Fruit fly (Drosophila melanogaster) whole organism, embryonic: Measurements from ENCODE around the gene pes.

Experiments used
- ATbp ChIP-seq: fragments of 200-800 bp; sonication (Bioruptor generic); optimal IDR thresholded peaks from 2 replicates; lab custom pipeline; 2017; ENCODE audit warnings: missing biosample characterization, mild to moderate bottlenecking, missing genetic modification characterization, missing genetic modification reagents
- Ada2b ChIP-seq: fragments of 200-800 bp; sonication (Bioruptor generic); IDR thresholded peaks from 2 replicates; pipeline ENCODE4 v1.3.6; 2022; ENCODE audit warnings: missing biosample characterization, missing genetic modification characterization
- Atf6 ChIP-seq: fragments of 200-800 bp; sonication (Bioruptor generic); IDR thresholded peaks from 2 replicates; pipeline ENCODE4 v1.3.6; 2022; ENCODE audit warnings: missing biosample characterization, missing genetic modification characterization
- CG10267 ChIP-seq: fragments of 200-800 bp; sonication (Bioruptor generic); optimal IDR thresholded peaks from 2 replicates; lab custom pipeline; 2018; ENCODE audit warnings: missing biosample characterization, mild to moderate bottlenecking, missing genetic modification characterization, moderate library complexity
- CG10959 ChIP-seq: fragments of 200-800 bp; sonication (Bioruptor generic); IDR thresholded peaks from 2 replicates; pipeline ENCODE4 v1.3.6; 2022; ENCODE audit warnings: missing biosample characterization, missing genetic modification characterization
- CG10979 ChIP-seq: fragments of 200-800 bp; sonication (Bioruptor generic); optimal IDR thresholded peaks from 2 replicates; lab custom pipeline; 2018; ENCODE audit warnings: missing biosample characterization, mild to moderate bottlenecking, missing genetic modification characterization, moderate library complexity
- CG11456 ChIP-seq: fragments of 200-800 bp; sonication (Bioruptor generic); IDR thresholded peaks from 3 replicates; pipeline ENCODE4 v1.3.6; 2022; ENCODE audit warnings: missing biosample characterization, missing genetic modification characterization
- CG13296 ChIP-seq: fragments of 200-800 bp; sonication (Bioruptor generic); optimal IDR thresholded peaks from 3 replicates; lab custom pipeline; 2018; ENCODE audit warnings: missing biosample characterization, mild to moderate bottlenecking, missing genetic modification characterization
- CG13624 ChIP-seq: fragments of 200-800 bp; sonication (Bioruptor generic); optimal IDR thresholded peaks from 2 replicates; lab custom pipeline; 2016; ENCODE audit warnings: missing biosample characterization, missing genetic modification characterization
- CG15514 ChIP-seq: fragments of 200-800 bp; sonication (Bioruptor generic); optimal IDR thresholded peaks from 3 replicates; lab custom pipeline; 2017; ENCODE audit warnings: missing biosample characterization, missing genetic modification characterization, mild to moderate bottlenecking, moderate library complexity, missing genetic modification reagents
- CG15696 ChIP-seq: fragments of 200-800 bp; sonication (Bioruptor generic); optimal IDR thresholded peaks from 2 replicates; lab custom pipeline; 2019; ENCODE audit warnings: missing biosample characterization, mild to moderate bottlenecking, missing genetic modification characterization, moderate library complexity
- CG17328 ChIP-seq: fragments of 200-800 bp; sonication (Bioruptor generic); IDR thresholded peaks from 2 replicates; pipeline ENCODE4 v1.3.6; 2022; ENCODE audit warnings: missing biosample characterization, missing genetic modification characterization
- CG1792 ChIP-seq: fragments of 200-800 bp; sonication (Bioruptor generic); optimal IDR thresholded peaks from 2 replicates; lab custom pipeline; 2016; ENCODE audit warnings: missing biosample characterization, missing genetic modification characterization
- CG18764 ChIP-seq: fragments of 200-800 bp; sonication (Bioruptor generic); optimal IDR thresholded peaks from 3 replicates; lab custom pipeline; 2016; ENCODE audit warnings: missing biosample characterization, missing genetic modification characterization
- CG31365 ChIP-seq: fragments of 200-800 bp; sonication (Bioruptor generic); optimal IDR thresholded peaks from 2 replicates; lab custom pipeline; 2018; ENCODE audit warnings: missing biosample characterization, mild to moderate bottlenecking, missing genetic modification characterization
- CG32767 ChIP-seq: fragments of 200-800 bp; sonication (Bioruptor generic); IDR thresholded peaks from 2 replicates; pipeline ENCODE4 v1.3.6; 2022; ENCODE audit warnings: missing biosample characterization, missing genetic modification characterization
- CG33213 ChIP-seq: fragments of 200-800 bp; sonication (Bioruptor generic); optimal IDR thresholded peaks from 3 replicates; lab custom pipeline; 2016; ENCODE audit warnings: missing biosample characterization, missing genetic modification characterization
- CG7372 ChIP-seq: fragments of 200-800 bp; sonication (Bioruptor generic); IDR thresholded peaks from 2 replicates; pipeline ENCODE4 v1.3.6; 2022; ENCODE audit warnings: missing biosample characterization, missing genetic modification characterization
- CG9215 ChIP-seq: fragments of 200-800 bp; sonication (Bioruptor generic); IDR thresholded peaks from 2 replicates; pipeline ENCODE4 v1.3.6; 2022; ENCODE audit warnings: missing biosample characterization, missing genetic modification characterization
- CG9797 ChIP-seq: fragments of 200-800 bp; sonication (Bioruptor generic); optimal IDR thresholded peaks from 3 replicates; lab custom pipeline; 2018; ENCODE audit warnings: missing biosample characterization, mild to moderate bottlenecking, missing genetic modification characterization
- Doc2 ChIP-seq: fragments of 200-800 bp; sonication (Bioruptor generic); IDR thresholded peaks from 2 replicates; pipeline ENCODE4 v1.3.6; 2022; ENCODE audit warnings: missing biosample characterization, missing genetic modification characterization
- E2f2 ChIP-seq: fragments of 200-800 bp; sonication (Bioruptor generic); IDR thresholded peaks from 2 replicates; pipeline ENCODE4 v1.3.6; 2022; ENCODE audit warnings: missing biosample characterization, missing genetic modification characterization
- HLH4C ChIP-seq: fragments of 200-800 bp; sonication (Bioruptor generic); IDR thresholded peaks from 3 replicates; pipeline ENCODE4 v1.3.6; 2022; ENCODE audit warnings: missing biosample characterization, missing genetic modification characterization; ENCODE audit not compliant: partially characterized antibody
- Lim3 ChIP-seq: fragments of 200-800 bp; sonication (Bioruptor generic); IDR thresholded peaks from 2 replicates; pipeline ENCODE4 v1.3.6; 2022; ENCODE audit warnings: missing biosample characterization, missing genetic modification characterization
- MBD-R2 ChIP-seq: fragments of 200-800 bp; sonication (Bioruptor generic); IDR thresholded peaks from 2 replicates; pipeline ENCODE4 v1.3.6; 2022; ENCODE audit warnings: missing biosample characterization, missing genetic modification characterization
- PHDP ChIP-seq: fragments of 200-800 bp; sonication (Bioruptor generic); optimal IDR thresholded peaks from 3 replicates; lab custom pipeline; 2018; ENCODE audit warnings: missing biosample characterization, mild to moderate bottlenecking, missing genetic modification characterization, moderate library complexity
- Ptx1 ChIP-seq: fragments of 200-800 bp; sonication (Bioruptor generic); IDR thresholded peaks from 2 replicates; pipeline ENCODE4 v1.3.6; 2022; ENCODE audit warnings: missing biosample characterization, missing genetic modification characterization
- Six4 ChIP-seq: fragments of 200-800 bp; sonication (Bioruptor generic); optimal IDR thresholded peaks from 2 replicates; lab custom pipeline; 2016; ENCODE audit warnings: missing biosample characterization, missing genetic modification characterization
- Sox102F ChIP-seq: fragments of 200-800 bp; sonication (Bioruptor generic); optimal IDR thresholded peaks from 2 replicates; lab custom pipeline; 2018; ENCODE audit warnings: missing biosample characterization, mild to moderate bottlenecking, missing genetic modification characterization, moderate library complexity
- ac ChIP-seq: fragments of 200-800 bp; sonication (Bioruptor generic); optimal IDR thresholded peaks from 3 replicates; lab custom pipeline; 2017; ENCODE audit warnings: missing biosample characterization, mild to moderate bottlenecking, missing genetic modification characterization
- ase ChIP-seq: fragments of 200-800 bp; sonication (Bioruptor generic); IDR thresholded peaks from 3 replicates; pipeline ENCODE4 v1.3.6; 2022; ENCODE audit warnings: missing biosample characterization, missing genetic modification characterization
- bigmax ChIP-seq: fragments of 200-800 bp; sonication (Bioruptor generic); optimal IDR thresholded peaks from 2 replicates; lab custom pipeline; 2018; ENCODE audit warnings: missing biosample characterization, mild to moderate bottlenecking, missing genetic modification characterization
- chif ChIP-seq, 2 experiments: fragments of 200-800 bp; sonication (Bioruptor generic); optimal IDR thresholded peaks; 3 replicates each; lab custom pipeline; 2016; ENCODE audit warnings: missing biosample characterization in 2 of 2, missing genetic modification characterization in 2 of 2
- chm ChIP-seq: fragments of 200-800 bp; sonication (Bioruptor generic); IDR thresholded peaks from 2 replicates; pipeline ENCODE4 v1.3.6; 2022; ENCODE audit warnings: missing biosample characterization, missing genetic modification characterization
- chn ChIP-seq: fragments of 200-800 bp; sonication (Bioruptor generic); optimal IDR thresholded peaks from 2 replicates; lab custom pipeline; 2016; ENCODE audit warnings: missing biosample characterization, missing genetic modification characterization
- corto ChIP-seq: fragments of 200-800 bp; sonication (Bioruptor generic); optimal IDR thresholded peaks from 2 replicates; lab custom pipeline; 2016; ENCODE audit warnings: missing biosample characterization, mild to moderate bottlenecking, missing genetic modification characterization, moderate library complexity
- dati ChIP-seq: fragments of 200-800 bp; sonication (Bioruptor generic); IDR thresholded peaks from 2 replicates; pipeline ENCODE4 v1.3.6; 2022; ENCODE audit warnings: missing biosample characterization, missing genetic modification characterization
- en ChIP-seq: fragments of 200-800 bp; sonication (Bioruptor generic); optimal IDR thresholded peaks from 2 replicates; lab custom pipeline; 2016; ENCODE audit warnings: missing biosample characterization, missing genetic modification characterization
- esg ChIP-seq: fragments of 200-800 bp; sonication (Bioruptor generic); conservative IDR thresholded peaks from 2 replicates; pipeline ENCODE4 v1.3.6; 2022; ENCODE audit warnings: missing biosample characterization, missing genetic modification characterization
- gfzf ChIP-seq: fragments of 200-800 bp; sonication (Bioruptor generic); optimal IDR thresholded peaks from 2 replicates; lab custom pipeline; 2016; ENCODE audit warnings: missing biosample characterization, mild to moderate bottlenecking, missing genetic modification characterization, moderate library complexity
- grau ChIP-seq: fragments of 200-800 bp; optimal IDR thresholded peaks from 3 replicates; lab custom pipeline; 2019; ENCODE audit warnings: missing biosample characterization, mild to moderate bottlenecking, missing genetic modification characterization, moderate library complexity
- kni ChIP-seq: fragments of 200-800 bp; sonication (Bioruptor generic); optimal IDR thresholded peaks from 3 replicates; lab custom pipeline; 2017; ENCODE audit warnings: mild to moderate bottlenecking, missing biosample characterization, missing genetic modification reagents, missing genetic modification characterization
- lab ChIP-seq: fragments of 200-800 bp; sonication (Bioruptor generic); optimal IDR thresholded peaks from 3 replicates; lab custom pipeline; 2017; ENCODE audit warnings: missing biosample characterization, missing genetic modification characterization, mild to moderate bottlenecking, moderate library complexity, missing genetic modification reagents
- nom ChIP-seq: fragments of 200-800 bp; sonication (Bioruptor generic); optimal IDR thresholded peaks from 2 replicates; lab custom pipeline; 2017; ENCODE audit warnings: missing biosample characterization, missing genetic modification characterization, mild to moderate bottlenecking, moderate library complexity, missing genetic modification reagents
- pb ChIP-seq: fragments of 200-800 bp; sonication (Bioruptor generic); optimal IDR thresholded peaks from 3 replicates; lab custom pipeline; 2016; ENCODE audit warnings: missing biosample characterization, missing genetic modification characterization
- rib ChIP-seq: fragments of 200-800 bp; sonication (Bioruptor generic); IDR thresholded peaks from 2 replicates; pipeline ENCODE4 v1.3.6; 2022; ENCODE audit warnings: missing biosample characterization, missing genetic modification characterization
- shn ChIP-seq: fragments of 200-800 bp; sonication (Bioruptor generic); optimal IDR thresholded peaks from 3 replicates; lab custom pipeline; 2016; ENCODE audit warnings: missing biosample characterization, missing genetic modification characterization
- slp2 ChIP-seq: fragments of 200-800 bp; sonication (Bioruptor generic); optimal IDR thresholded peaks from 2 replicates; lab custom pipeline; 2016; ENCODE audit warnings: missing biosample characterization, missing genetic modification characterization
- trem ChIP-seq: fragments of 200-800 bp; optimal IDR thresholded peaks from 3 replicates; lab custom pipeline; 2019; ENCODE audit warnings: missing biosample characterization, mild to moderate bottlenecking, missing genetic modification characterization, moderate library complexity
- unc-4 ChIP-seq: fragments of 200-800 bp; sonication (Bioruptor generic); IDR thresholded peaks from 2 replicates; pipeline ENCODE4 v1.3.6; 2022; ENCODE audit warnings: missing biosample characterization, missing genetic modification characterization; ENCODE audit not compliant: partially characterized antibody
- vnd ChIP-seq: fragments of 200-800 bp; sonication (Bioruptor generic); IDR thresholded peaks from 3 replicates; pipeline ENCODE4 v1.3.6; 2022; ENCODE audit warnings: missing biosample characterization, missing genetic modification characterization; ENCODE audit not compliant: partially characterized antibody
- zfh2 ChIP-seq: fragments of 200-800 bp; sonication (Bioruptor generic); optimal IDR thresholded peaks from 2 replicates; lab custom pipeline; 2016; ENCODE audit warnings: missing biosample characterization, missing genetic modification characterization

pes gene

DNA sequence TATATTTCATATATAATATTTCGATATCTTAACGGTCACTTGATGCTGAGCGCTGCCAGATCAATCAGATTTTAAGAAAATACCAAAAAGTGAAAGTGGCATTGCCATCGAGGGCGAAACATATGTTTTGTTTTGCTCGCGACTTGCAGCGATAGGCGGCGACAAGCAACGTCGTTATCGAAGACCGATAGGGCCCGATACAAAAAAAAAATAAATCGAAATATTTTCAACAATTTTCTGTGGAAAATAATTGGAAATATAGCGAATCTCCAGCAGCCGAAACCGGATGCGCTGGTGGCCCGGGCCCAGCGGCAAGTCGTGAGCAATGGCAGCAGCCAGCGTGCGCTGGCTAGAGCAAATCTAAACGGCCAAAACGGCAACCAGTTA lies 49.3 kb upstream of the pes start, which contains the start of gene Megf8 (continued):
- TF ChIP-seq CG15514 (GFP tag; lab: Kevin White, UChicago) (no peak), CG7372 (GFP tag; lab: Robert Waterston, UW) (no peak), en (GFP tag; lab: Kevin White, UChicago) (no peak), ATbp (GFP tag; lab: Kevin White, UChicago) (no peak), E2f2 (GFP tag; lab: Robert Waterston, UW) (no peak), lab (no peak), Ada2b (GFP tag; lab: Robert Waterston, UW) (no peak), Sox102F (no peak), Ptx1 (GFP tag; lab: Robert Waterston, UW) (no peak), vnd (peak; percentile 16), Doc2 (GFP tag; lab: Robert Waterston, UW) (no peak), bigmax (GFP tag; lab: Kevin White, UChicago) (no peak), ac (GFP tag; lab: Kevin White, UChicago) (no peak), Atf6 (GFP tag; lab: Robert Waterston, UW) (no peak), CG11456 (GFP tag; lab: Robert Waterston, UW) (no peak), CG10959 (GFP tag; lab: Robert Waterston, UW) (no peak), HLH4C (GFP tag; lab: Robert Waterston, UW) (peak; percentile 75), pb (GFP tag; lab: Kevin White, UChicago) (no peak), slp2 (GFP tag; lab: Kevin White, UChicago) (no peak), chn (GFP tag; lab: Kevin White, UChicago) (no peak), chm (GFP tag; lab: Robert Waterston, UW) (no peak), chif (GFP tag; optimal IDR thresholded peaks at IDR 0.05; lab: Kevin White, UChicago) (no peak), shn (GFP tag; lab: Kevin White, UChicago) (no peak), rib (GFP tag; lab: Robert Waterston, UW) (0 out of 2 replicates have a peak, but pooled peaks have one; percentile 35), dati (GFP tag; lab: Robert Waterston, UW) (no peak), esg (no peak), CG31365 (no peak), CG33213 (GFP tag; lab: Kevin White, UChicago) (no peak), CG13296 (GFP tag; lab: Kevin White, UChicago) (no peak), CG9215 (GFP tag; lab: Robert Waterston, UW) (peak; percentile 85), CG9797 (GFP tag; lab: Kevin White, UChicago) (peak; percentile 43), CG17328 (GFP tag; lab: Robert Waterston, UW) (no peak), CG10267 (tag; lab: Kevin White, UChicago) (no peak), MBD-R2 (GFP tag; lab: Robert Waterston, UW) (peak; percentile 52), nom (GFP tag; lab: Kevin White, UChicago) (no peak), grau (tag; lab: Kevin White, UChicago) (no peak), ase (GFP tag; lab: Robert Waterston, UW) (no peak), Six4 (GFP tag; lab: Kevin White, UChicago) (no peak), Lim3 (GFP tag; lab: Robert Waterston, UW) (no peak), zfh2 (GFP tag; lab: Kevin White, UChicago) (no peak), trem (tag; lab: Kevin White, UChicago) (peak; percentile 9), CG10979 (tag; lab: Kevin White, UChicago) (no peak), gfzf (GFP tag; lab: Kevin White, UChicago) (no peak), CG13624 (GFP tag; lab: Kevin White, UChicago) (no peak), corto (GFP tag; lab: Kevin White, UChicago) (no peak), PHDP (tag; lab: Kevin White, UChicago) (no peak), CG1792 (GFP tag; lab: Kevin White, UChicago) (no peak), CG32767 (GFP tag; lab: Robert Waterston, UW) (no peak), unc-4 (GFP tag; lab: Robert Waterston, UW) (peak; percentile 53; the same call in 1 of the 2 replicates), kni (GFP tag; lab: Kevin White, UChicago) (no peak), CG15696 (tag; lab: Kevin White, UChicago) (no peak), CG18764 (GFP tag; lab: Kevin White, UChicago) (no peak)
